Fruit fly (Drosophila melanogaster) whole organism, embryonic: Measurements from ENCODE around the gene rec.

Experiments
- ATbp ChIP-seq: fragments of 200-800 bp; sonication (Bioruptor generic); optimal IDR thresholded peaks from 2 replicates; lab custom pipeline; 2017; ENCODE audit warnings: missing biosample characterization, mild to moderate bottlenecking, missing genetic modification characterization, missing genetic modification reagents
- BEAF-32 ChIP-seq: fragments of 200-800 bp; sonication (Bioruptor generic); optimal IDR thresholded peaks from 3 replicates; lab custom pipeline; 2017; ENCODE audit warnings: missing biosample characterization, missing genetic modification characterization, mild to moderate bottlenecking, moderate library complexity, missing genetic modification reagents
- Bgb ChIP-seq: fragments of 200-800 bp; sonication (Bioruptor generic); IDR thresholded peaks from 2 replicates; pipeline ENCODE4 v1.3.6; 2022; ENCODE audit warnings: missing biosample characterization, missing genetic modification characterization; ENCODE audit not compliant: partially characterized antibody
- Bteb2 ChIP-seq: fragments of 200-800 bp; sonication (Bioruptor generic); optimal IDR thresholded peaks from 2 replicates; lab custom pipeline; 2016; ENCODE audit warnings: missing biosample characterization, missing genetic modification characterization
- CG10959 ChIP-seq: fragments of 200-800 bp; sonication (Bioruptor generic); IDR thresholded peaks from 2 replicates; pipeline ENCODE4 v1.3.6; 2022; ENCODE audit warnings: missing biosample characterization, missing genetic modification characterization
- CG11085 ChIP-seq: fragments of 200-800 bp; sonication (Bioruptor generic); IDR thresholded peaks from 2 replicates; pipeline ENCODE4 v1.3.6; 2022; ENCODE audit warnings: missing biosample characterization, missing genetic modification characterization
- CG13287 ChIP-seq: fragments of 200-800 bp; sonication (Bioruptor generic); IDR thresholded peaks from 2 replicates; pipeline ENCODE4 v1.3.6; 2022; ENCODE audit warnings: missing biosample characterization, missing genetic modification characterization; ENCODE audit not compliant: partially characterized antibody
- CG14050 ChIP-seq: fragments of 200-800 bp; sonication (Bioruptor generic); IDR thresholded peaks from 3 replicates; pipeline ENCODE4 v1.3.6; 2022; ENCODE audit warnings: missing biosample characterization, missing genetic modification characterization
- CG15514 ChIP-seq: fragments of 200-800 bp; sonication (Bioruptor generic); optimal IDR thresholded peaks from 3 replicates; lab custom pipeline; 2017; ENCODE audit warnings: missing biosample characterization, missing genetic modification characterization, mild to moderate bottlenecking, moderate library complexity, missing genetic modification reagents
- CG1602 ChIP-seq: fragments of 200-800 bp; sonication (Bioruptor generic); optimal IDR thresholded peaks from 3 replicates; lab custom pipeline; 2016; ENCODE audit warnings: missing biosample characterization, missing genetic modification characterization
- CG1603 ChIP-seq: fragments of 200-800 bp; sonication (Bioruptor generic); optimal IDR thresholded peaks from 2 replicates; lab custom pipeline; 2019; ENCODE audit warnings: missing biosample characterization, mild to moderate bottlenecking, missing genetic modification characterization, moderate library complexity
- CG17359 ChIP-seq: fragments of 200-800 bp; sonication (Bioruptor generic); optimal IDR thresholded peaks from 3 replicates; lab custom pipeline; 2018; ENCODE audit warnings: missing biosample characterization, mild to moderate bottlenecking, missing genetic modification characterization, moderate library complexity
- CG31365 ChIP-seq: fragments of 200-800 bp; sonication (Bioruptor generic); optimal IDR thresholded peaks from 2 replicates; lab custom pipeline; 2018; ENCODE audit warnings: missing biosample characterization, mild to moderate bottlenecking, missing genetic modification characterization
- CG4424 ChIP-seq: fragments of 200-800 bp; sonication (Bioruptor generic); optimal IDR thresholded peaks from 3 replicates; lab custom pipeline; 2016; ENCODE audit warnings: missing biosample characterization, missing genetic modification characterization
- CG4617 ChIP-seq: fragments of 200-800 bp; sonication (Bioruptor generic); optimal IDR thresholded peaks from 3 replicates; lab custom pipeline; 2016; ENCODE audit warnings: missing biosample characterization, missing genetic modification characterization, borderline replicate concordance
- CG4707 ChIP-seq: fragments of 200-800 bp; sonication (Bioruptor generic); optimal IDR thresholded peaks from 2 replicates; lab custom pipeline; 2018; ENCODE audit warnings: missing biosample characterization, mild to moderate bottlenecking, missing genetic modification characterization, moderate library complexity
- CG6765 ChIP-seq: fragments of 200-800 bp; sonication (Bioruptor generic); optimal IDR thresholded peaks from 3 replicates; lab custom pipeline; 2017; ENCODE audit warnings: missing biosample characterization, mild to moderate bottlenecking, missing genetic modification characterization
- CG6813 ChIP-seq: fragments of 200-800 bp; sonication (Bioruptor generic); optimal IDR thresholded peaks from 2 replicates; lab custom pipeline; 2017; ENCODE audit warnings: missing biosample characterization, missing genetic modification characterization, mild to moderate bottlenecking, moderate library complexity, missing genetic modification reagents
- Chrac-16 ChIP-seq: fragments of 200-800 bp; sonication (Bioruptor generic); optimal IDR thresholded peaks from 3 replicates; lab custom pipeline; 2016; ENCODE audit warnings: missing biosample characterization, missing genetic modification characterization
- Dad ChIP-seq: fragments of 200-800 bp; sonication (Bioruptor generic); optimal IDR thresholded peaks from 3 replicates; lab custom pipeline; 2016; ENCODE audit warnings: missing biosample characterization, missing genetic modification characterization
- Doc2 ChIP-seq: fragments of 200-800 bp; sonication (Bioruptor generic); IDR thresholded peaks from 2 replicates; pipeline ENCODE4 v1.3.6; 2022; ENCODE audit warnings: missing biosample characterization, missing genetic modification characterization
- Dp ChIP-seq: fragments of 200-800 bp; sonication (Bioruptor generic); optimal IDR thresholded peaks from 2 replicates; lab custom pipeline; 2018; ENCODE audit warnings: missing biosample characterization, mild to moderate bottlenecking, missing genetic modification characterization, moderate library complexity
- E2f2 ChIP-seq: fragments of 200-800 bp; sonication (Bioruptor generic); IDR thresholded peaks from 2 replicates; pipeline ENCODE4 v1.3.6; 2022; ENCODE audit warnings: missing biosample characterization, missing genetic modification characterization
- Ets65A ChIP-seq: fragments of 200-800 bp; sonication (Bioruptor generic); peaks from one replicate; lab custom pipeline; 2016; ENCODE audit warnings: missing biosample characterization, missing genetic modification characterization
- Fer1 ChIP-seq: fragments of 200-800 bp; sonication (Bioruptor generic); optimal IDR thresholded peaks from 2 replicates; lab custom pipeline; 2017; ENCODE audit warnings: missing biosample characterization, mild to moderate bottlenecking, missing genetic modification characterization
- Hand ChIP-seq: fragments of 200-800 bp; sonication (Bioruptor generic); optimal IDR thresholded peaks from 2 replicates; lab custom pipeline; 2017; ENCODE audit warnings: mild to moderate bottlenecking, missing biosample characterization, missing genetic modification reagents, missing genetic modification characterization
- MBD-R2 ChIP-seq: fragments of 200-800 bp; sonication (Bioruptor generic); IDR thresholded peaks from 2 replicates; pipeline ENCODE4 v1.3.6; 2022; ENCODE audit warnings: missing biosample characterization, missing genetic modification characterization
- MESR4 ChIP-seq: fragments of 200-800 bp; sonication (Bioruptor generic); optimal IDR thresholded peaks from 2 replicates; lab custom pipeline; 2018; ENCODE audit warnings: missing biosample characterization, mild to moderate bottlenecking, missing genetic modification characterization, moderate library complexity
- MTF-1 ChIP-seq: fragments of 200-800 bp; sonication (Bioruptor generic); optimal IDR thresholded peaks from 2 replicates; lab custom pipeline; 2018; ENCODE audit warnings: missing biosample characterization, mild to moderate bottlenecking, missing genetic modification characterization, borderline replicate concordance
- Nf-YC ChIP-seq: fragments of 200-800 bp; optimal IDR thresholded peaks from 3 replicates; lab custom pipeline; 2019; ENCODE audit warnings: missing biosample characterization, mild to moderate bottlenecking, missing genetic modification characterization, moderate library complexity
- Vsx1 ChIP-seq: fragments of 200-800 bp; sonication (Bioruptor generic); optimal IDR thresholded peaks from 2 replicates; lab custom pipeline; 2017; ENCODE audit warnings: missing biosample characterization, mild to moderate bottlenecking, missing genetic modification characterization, missing genetic modification reagents
- Xbp1 ChIP-seq: fragments of 200-800 bp; sonication (Bioruptor generic); optimal IDR thresholded peaks from 3 replicates; lab custom pipeline; 2016; ENCODE audit warnings: missing biosample characterization, mild to moderate bottlenecking, missing genetic modification characterization
- YL-1 ChIP-seq: fragments of 200-800 bp; sonication (Bioruptor generic); optimal IDR thresholded peaks from 3 replicates; lab custom pipeline; 2017; ENCODE audit warnings: missing biosample characterization, mild to moderate bottlenecking, missing genetic modification characterization
- amos ChIP-seq: fragments of 200-800 bp; sonication (Bioruptor generic); IDR thresholded peaks from 2 replicates; pipeline ENCODE4 v1.3.6; 2022; ENCODE audit warnings: missing biosample characterization, missing genetic modification characterization; ENCODE audit not compliant: partially characterized antibody
- ash1 ChIP-seq: fragments of 200-800 bp; sonication (Bioruptor generic); optimal IDR thresholded peaks from 2 replicates; lab custom pipeline; 2018; ENCODE audit warnings: missing biosample characterization, mild to moderate bottlenecking, missing genetic modification characterization
- bbx ChIP-seq: fragments of 200-800 bp; sonication (Bioruptor generic); IDR thresholded peaks from 2 replicates; pipeline ENCODE4 v1.3.6; 2022; ENCODE audit warnings: missing biosample characterization, missing genetic modification characterization; ENCODE audit not compliant: partially characterized antibody
- chif ChIP-seq, 2 experiments: fragments of 200-800 bp; sonication (Bioruptor generic); optimal IDR thresholded peaks; 3 replicates each; lab custom pipeline; 2016; ENCODE audit warnings: missing biosample characterization in 2 of 2, missing genetic modification characterization in 2 of 2
- crp ChIP-seq, 2 experiments: fragments of 200-800 bp; sonication (Bioruptor generic); optimal IDR thresholded peaks; 2 replicates in 1 of 2; 3 replicates in 1 of 2; lab custom pipeline; 2017; ENCODE audit warnings: missing biosample characterization in 2 of 2, missing genetic modification characterization in 2 of 2, mild to moderate bottlenecking in 1 of 2, moderate library complexity in 1 of 2
- hbn ChIP-seq: fragments of 200-800 bp; sonication (Bioruptor generic); IDR thresholded peaks from 2 replicates; pipeline ENCODE4 v1.3.6; 2022; ENCODE audit warnings: missing biosample characterization, missing genetic modification characterization; ENCODE audit not compliant: partially characterized antibody
- hth ChIP-seq: fragments of >200 bp; optimal IDR thresholded peaks from 2 replicates; lab custom pipeline; 2017; ENCODE audit warnings: inconsistent platforms
- nerfin-2 ChIP-seq: fragments of 200-800 bp; sonication (Bioruptor generic); IDR thresholded peaks from 2 replicates; pipeline ENCODE4 v1.3.6; 2022; ENCODE audit warnings: missing biosample characterization, missing genetic modification characterization; ENCODE audit not compliant: partially characterized antibody
- pzg ChIP-seq: fragments of 200-800 bp; sonication (Bioruptor generic); optimal IDR thresholded peaks from 3 replicates; lab custom pipeline; 2018; ENCODE audit warnings: missing biosample characterization, mild to moderate bottlenecking, missing genetic modification characterization, moderate library complexity
- ranshi ChIP-seq: fragments of 200-800 bp; sonication (Bioruptor generic); IDR thresholded peaks from 2 replicates; pipeline ENCODE4 v1.3.6; 2022; ENCODE audit warnings: missing biosample characterization, missing genetic modification characterization
- schlank ChIP-seq: fragments of 200-800 bp; sonication (Bioruptor generic); optimal IDR thresholded peaks from 2 replicates; lab custom pipeline; 2018; ENCODE audit warnings: missing biosample characterization, mild to moderate bottlenecking, missing genetic modification characterization
- sna ChIP-seq: fragments of 200-800 bp; sonication (Bioruptor generic); IDR thresholded peaks from 2 replicates; pipeline ENCODE4 v1.3.6; 2022; ENCODE audit warnings: missing biosample characterization, missing genetic modification characterization; ENCODE audit not compliant: partially characterized antibody
- stwl ChIP-seq: fragments of 200-800 bp; sonication (Bioruptor generic); optimal IDR thresholded peaks from 3 replicates; lab custom pipeline; 2018; ENCODE audit warnings: missing biosample characterization, mild to moderate bottlenecking, missing genetic modification characterization, moderate library complexity
- trem ChIP-seq: fragments of 200-800 bp; optimal IDR thresholded peaks from 3 replicates; lab custom pipeline; 2019; ENCODE audit warnings: missing biosample characterization, mild to moderate bottlenecking, missing genetic modification characterization, moderate library complexity

Gene rec

DNA sequence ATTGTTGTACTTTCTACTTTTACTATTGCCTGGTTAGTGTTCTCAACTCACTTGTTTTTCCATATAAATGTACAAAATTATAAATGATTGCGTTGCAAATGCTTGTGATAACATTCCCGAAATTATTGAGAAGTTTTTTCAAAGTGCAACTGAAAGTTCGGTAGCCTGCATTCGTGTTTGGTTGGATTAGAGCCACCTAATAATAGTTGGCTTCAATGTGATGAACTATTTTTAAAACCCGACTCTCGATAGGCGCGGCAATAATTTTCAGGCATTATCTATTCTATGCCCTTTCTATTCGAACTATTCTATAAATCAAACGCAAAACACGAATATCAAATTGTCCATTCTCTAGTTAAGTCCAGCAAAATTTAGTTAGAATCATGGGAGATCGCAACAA, 44.2 kb downstream of the rec start, which contains the start of gene Uros2 (continued):
- TF ChIP-seq ash1 (GFP tag; lab: Kevin White, UChicago) (no peak), CG1602 (GFP tag; lab: Kevin White, UChicago) (no peak), CG6765 (GFP tag; lab: Kevin White, UChicago) (no peak)

DNA sequence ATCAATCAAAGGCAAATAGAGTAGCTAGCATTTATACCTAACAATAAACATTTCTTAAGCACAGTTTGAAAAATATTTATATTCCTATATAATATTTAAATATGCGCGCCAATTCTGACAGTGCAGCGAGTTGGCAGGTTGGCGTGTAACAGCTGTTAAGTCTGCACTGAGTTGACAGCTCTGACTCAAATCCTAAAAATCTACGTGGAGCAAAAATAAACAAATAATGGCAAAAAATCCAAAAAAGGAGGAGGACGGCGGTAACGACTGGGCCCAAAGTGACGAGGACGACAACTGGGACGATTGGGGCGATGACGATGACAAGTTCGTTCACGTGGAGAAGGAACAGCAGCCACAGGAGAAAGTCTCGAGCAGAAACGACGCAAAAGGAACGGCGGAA, 45.9 kb downstream of the rec start, which contains the start of gene CG9590:
TSS of gene CG9590 (plus strand) at position 166 of the 400 bp plus-strand sequence.
- no peak for TF ChIP-seq CG11085
- peak; percentile 34; the same call in 1 of the 2 replicates for TF ChIP-seq CG13287 (GFP tag; lab: Robert Waterston, UW)
- no peak for TF ChIP-seq Dad (GFP tag; lab: Kevin White, UChicago)
- no peak for TF ChIP-seq Nf-YC (tag; lab: Kevin White, UChicago)
- TF ChIP-seq hbn (GFP tag; lab: Robert Waterston, UW), result no peak
- 0 out of 2 replicates have a peak, but pooled peaks have one; percentile 46 for TF ChIP-seq sna (GFP tag; lab: Robert Waterston, UW)
- no peak for TF ChIP-seq CG31365 (tag; lab: Kevin White, UChicago)
- peak; percentile 87 for TF ChIP-seq MBD-R2 (GFP tag; lab: Robert Waterston, UW)
- peak; percentile 1 for TF ChIP-seq CG15514 (GFP tag; lab: Kevin White, UChicago)
- TF ChIP-seq bbx (GFP tag; lab: Robert Waterston, UW), result no peak
- no peak for TF ChIP-seq nerfin-2 (GFP tag; lab: Robert Waterston, UW)
- no peak for TF ChIP-seq ranshi (GFP tag; lab: Robert Waterston, UW)
- no peak for TF ChIP-seq CG14050 (GFP tag; lab: Robert Waterston, UW)
- no peak for TF ChIP-seq schlank
- no peak for TF ChIP-seq CG10959 (GFP tag; lab: Robert Waterston, UW)
- peak; percentile 89 for TF ChIP-seq Dp (GFP tag; lab: Kevin White, UChicago)
- TF ChIP-seq pzg (GFP tag; lab: Kevin White, UChicago), result peak; percentile 43
- peak; percentile 57 for TF ChIP-seq MESR4 (GFP tag; lab: Kevin White, UChicago)
- no peak for TF ChIP-seq MTF-1
- peak; percentile 19 for TF ChIP-seq CG4617 (GFP tag; lab: Kevin White, UChicago)
- TF ChIP-seq CG4424 (GFP tag; lab: Kevin White, UChicago), result no peak
- TF ChIP-seq CG6813, result no peak
- no peak for TF ChIP-seq Fer1 (GFP tag; lab: Kevin White, UChicago)
- TF ChIP-seq crp (GFP tag; optimal IDR thresholded peaks at IDR 0.05; lab: Kevin White, UChicago), result peak; percentile 61 to 92
- no peak for TF ChIP-seq hth (lab: Kevin White, UChicago)
- TF ChIP-seq amos, result peak; percentile 9; the same call in 1 of the 2 replicates
- TF ChIP-seq Chrac-16, result no peak
- peak; percentile 18 for TF ChIP-seq CG1603 (tag; lab: Kevin White, UChicago)
- no peak for TF ChIP-seq Bteb2 (GFP tag; lab: Kevin White, UChicago)
- no peak for TF ChIP-seq Ets65A (GFP tag; lab: Kevin White, UChicago)
- peak; percentile 54 for TF ChIP-seq YL-1
- TF ChIP-seq CG4707 (GFP tag; lab: Kevin White, UChicago), result no peak
- TF ChIP-seq trem, result peak; percentile 99
- peak; percentile 38 for TF ChIP-seq Xbp1 (GFP tag; lab: Kevin White, UChicago)
- TF ChIP-seq Vsx1 (GFP tag; lab: Kevin White, UChicago), result no peak
- TF ChIP-seq BEAF-32, result peak; percentile 8
- peak; percentile 43 for TF ChIP-seq stwl (tag; lab: Kevin White, UChicago)
- no peak for TF ChIP-seq Hand
- TF ChIP-seq E2f2, result peak; percentile 96
- no peak for TF ChIP-seq CG17359 (tag; lab: Kevin White, UChicago)
- TF ChIP-seq Doc2 (GFP tag; lab: Robert Waterston, UW), result no peak
- TF ChIP-seq ATbp (GFP tag; lab: Kevin White, UChicago), result no peak
- no peak for TF ChIP-seq Bgb
- no peak for TF ChIP-seq chif (GFP tag; optimal IDR thresholded peaks at IDR 0.05; lab: Kevin White, UChicago)
- TF ChIP-seq, all 482 proteins: peak for 17
